Fruit fly (Drosophila melanogaster) whole organism, embryonic: ENCODE data around the gene ari-1.

Experiments
- Adf1 ChIP-seq: fragments of 200-800 bp; sonication (Bioruptor generic); IDR thresholded peaks from 2 replicates; pipeline ENCODE4 v1.3.6; 2022; ENCODE audit warnings: missing biosample characterization, missing genetic modification characterization
- Aef1 ChIP-seq: fragments of 200-800 bp; sonication (Bioruptor generic); IDR thresholded peaks from 3 replicates; pipeline ENCODE4 v1.3.6; 2022; ENCODE audit warnings: missing biosample characterization, missing genetic modification characterization
- Atf3 ChIP-seq: fragments of 200-800 bp; sonication (Bioruptor generic); optimal IDR thresholded peaks from 3 replicates; lab custom pipeline; 2016; ENCODE audit warnings: missing biosample characterization, missing genetic modification characterization
- CG11723 ChIP-seq: fragments of 200-800 bp; sonication (Bioruptor generic); optimal IDR thresholded peaks from 2 replicates; lab custom pipeline; 2017; ENCODE audit warnings: missing biosample characterization, mild to moderate bottlenecking, missing genetic modification characterization
- CG1233 ChIP-seq: fragments of 200-800 bp; sonication (Bioruptor generic); optimal IDR thresholded peaks from 4 replicates; lab custom pipeline; 2018; ENCODE audit warnings: missing biosample characterization, mild to moderate bottlenecking, missing genetic modification characterization
- CG16813 ChIP-seq: fragments of 200-800 bp; sonication (Bioruptor generic); IDR thresholded peaks from 3 replicates; pipeline ENCODE4 v1.3.6; 2022; ENCODE audit warnings: missing biosample characterization, missing genetic modification characterization; ENCODE audit not compliant: partially characterized antibody
- CG17361 ChIP-seq: fragments of 200-800 bp; sonication (Bioruptor generic); IDR thresholded peaks from 3 replicates; pipeline ENCODE4 v1.3.6; 2022; ENCODE audit warnings: missing biosample characterization, missing genetic modification characterization
- CG1832 ChIP-seq: fragments of 200-800 bp; sonication (Bioruptor generic); optimal IDR thresholded peaks from 2 replicates; lab custom pipeline; 2017; ENCODE audit warnings: missing biosample characterization, mild to moderate bottlenecking, missing genetic modification characterization, inconsistent platforms
- CG2129 ChIP-seq: fragments of 200-800 bp; sonication (Bioruptor generic); IDR thresholded peaks from 2 replicates; pipeline ENCODE4 v1.3.6; 2022; ENCODE audit warnings: missing biosample characterization, missing genetic modification characterization; ENCODE audit not compliant: partially characterized antibody
- CG2199 ChIP-seq: fragments of 200-800 bp; sonication (Bioruptor generic); IDR thresholded peaks from 3 replicates; pipeline ENCODE4 v1.3.6; 2022; ENCODE audit warnings: missing biosample characterization, missing genetic modification characterization
- CG2889 ChIP-seq: fragments of 200-800 bp; sonication (Bioruptor generic); IDR thresholded peaks from 3 replicates; pipeline ENCODE4 v1.3.6; 2022; ENCODE audit warnings: missing biosample characterization, missing genetic modification characterization
- CG31441 ChIP-seq: fragments of 200-800 bp; sonication (Bioruptor generic); IDR thresholded peaks from 2 replicates; pipeline ENCODE4 v1.3.6; 2022; ENCODE audit warnings: missing biosample characterization, missing genetic modification characterization
- CG3726 ChIP-seq: fragments of 200-800 bp; sonication (Bioruptor generic); IDR thresholded peaks from 3 replicates; pipeline ENCODE4, ENCODE4 v1.3.6; 2022; ENCODE audit warnings: missing biosample characterization, missing genetic modification characterization
- CG4360 ChIP-seq: fragments of 200-800 bp; sonication (Bioruptor generic); IDR thresholded peaks from 2 replicates; pipeline ENCODE4 v1.3.6; 2022; ENCODE audit warnings: missing biosample characterization, missing genetic modification characterization
- CG8359 ChIP-seq: fragments of 200-800 bp; sonication (Bioruptor generic); optimal IDR thresholded peaks from 2 replicates; lab custom pipeline; 2017; ENCODE audit warnings: missing biosample characterization, mild to moderate bottlenecking, missing genetic modification characterization, borderline replicate concordance
- CG9727 ChIP-seq: fragments of 200-800 bp; sonication (Bioruptor generic); optimal IDR thresholded peaks from 3 replicates; lab custom pipeline; 2017; ENCODE audit warnings: missing biosample characterization, mild to moderate bottlenecking, missing genetic modification characterization
- Camta ChIP-seq: fragments of 200-800 bp; sonication (Bioruptor generic); optimal IDR thresholded peaks from 2 replicates; lab custom pipeline; 2016; ENCODE audit warnings: missing biosample characterization, missing genetic modification characterization
- D19A ChIP-seq: fragments of 200-800 bp; optimal IDR thresholded peaks from 3 replicates; lab custom pipeline; 2019; ENCODE audit warnings: missing biosample characterization, mild to moderate bottlenecking, missing genetic modification characterization, moderate library complexity
- Ets65A ChIP-seq: fragments of 200-800 bp; sonication (Bioruptor generic); peaks from one replicate; lab custom pipeline; 2016; ENCODE audit warnings: missing biosample characterization, missing genetic modification characterization
- GATAe ChIP-seq: fragments of 200-800 bp; sonication (Bioruptor generic); conservative IDR thresholded peaks from 2 replicates; pipeline ENCODE4 v1.3.6; 2022; ENCODE audit warnings: missing biosample characterization, missing genetic modification characterization
- HHEX ChIP-seq: fragments of 200-800 bp; sonication (Bioruptor generic); optimal IDR thresholded peaks from 3 replicates; lab custom pipeline; 2017; ENCODE audit warnings: missing biosample characterization, mild to moderate bottlenecking, missing genetic modification characterization, missing genetic modification reagents
- Hr3 ChIP-seq: fragments of 200-800 bp; sonication (Bioruptor generic); optimal IDR thresholded peaks from 3 replicates; lab custom pipeline; 2016; ENCODE audit warnings: missing biosample characterization, missing genetic modification characterization
- Jarid2 ChIP-seq: fragments of 200-800 bp; sonication (Bioruptor generic); optimal IDR thresholded peaks from 3 replicates; lab custom pipeline; 2017; ENCODE audit warnings: mild to moderate bottlenecking, missing biosample characterization, missing genetic modification reagents, missing genetic modification characterization
- Opbp ChIP-seq: fragments of 200-800 bp; sonication (Bioruptor generic); IDR thresholded peaks from 3 replicates; pipeline ENCODE4 v1.3.6; 2022; ENCODE audit warnings: missing biosample characterization, missing genetic modification characterization; ENCODE audit not compliant: partially characterized antibody
- Poxn ChIP-seq: fragments of 200-800 bp; sonication (Bioruptor generic); IDR thresholded peaks from 2 replicates; pipeline ENCODE4 v1.3.6; 2022; ENCODE audit warnings: missing biosample characterization, missing genetic modification characterization
- Spps ChIP-seq: fragments of 200-800 bp; sonication (Bioruptor generic); optimal IDR thresholded peaks from 2 replicates; lab custom pipeline; 2018; ENCODE audit warnings: missing biosample characterization, mild to moderate bottlenecking, missing genetic modification characterization
- Tbp ChIP-seq: fragments of >200 bp; optimal IDR thresholded peaks from 2 replicates; lab custom pipeline; 2018; ENCODE audit warnings: missing biosample characterization, missing genetic modification characterization
- Xrp1 ChIP-seq: fragments of 200-800 bp; sonication (Bioruptor generic); IDR thresholded peaks from 2 replicates; pipeline ENCODE4 v1.3.6; 2022; ENCODE audit warnings: missing biosample characterization, missing genetic modification characterization
- ato ChIP-seq: fragments of 200-800 bp; sonication (Bioruptor generic); IDR thresholded peaks from 2 replicates; pipeline ENCODE4 v1.3.6; 2022; ENCODE audit warnings: missing biosample characterization, missing genetic modification characterization; ENCODE audit not compliant: partially characterized antibody
- cad ChIP-seq: fragments of >200 bp; optimal IDR thresholded peaks from 2 replicates; lab custom pipeline; 2017; ENCODE audit warnings: missing biosample characterization, missing genetic modification characterization
- cg ChIP-seq: fragments of 200-800 bp; sonication (Bioruptor generic); optimal IDR thresholded peaks from 3 replicates; lab custom pipeline; 2019; ENCODE audit warnings: missing biosample characterization, mild to moderate bottlenecking, missing genetic modification characterization, moderate library complexity
- crol ChIP-seq: fragments of 200-800 bp; sonication (Bioruptor generic); IDR thresholded peaks from 2 replicates; pipeline ENCODE4 v1.3.6; 2022; ENCODE audit warnings: missing biosample characterization, missing genetic modification characterization
- eve ChIP-seq, 2 experiments: fragments of >200 bp; optimal IDR thresholded peaks; 2 replicates each; lab custom pipeline; 2017; ENCODE audit warnings: missing biosample characterization in 2 of 2, missing genetic modification characterization in 2 of 2
- fu2 ChIP-seq: fragments of 200-800 bp; sonication (Bioruptor generic); optimal IDR thresholded peaks from 2 replicates; lab custom pipeline; 2016; ENCODE audit warnings: missing biosample characterization, missing genetic modification characterization
- her ChIP-seq: fragments of 200-800 bp; sonication (Bioruptor generic); optimal IDR thresholded peaks from 2 replicates; lab custom pipeline; 2016; ENCODE audit warnings: missing biosample characterization, missing genetic modification characterization
- hkb ChIP-seq, 2 experiments: fragments of 200-800 bp in 1 of 2; fragments of >200 bp in 1 of 2; sonication (Bioruptor generic) in 1 of 2; IDR thresholded peaks in 1 of 2; optimal IDR thresholded peaks in 1 of 2; 2 replicates each; pipeline versions ENCODE4 v1.3.6 to Lab custom; 2017 to 2022; ENCODE audit warnings: missing biosample characterization in 1 of 2, missing genetic modification characterization in 1 of 2
- lola ChIP-seq, 3 experiments: fragments of >200 bp in 2 of 3; fragments of 200-800 bp in 1 of 3; sonication (Bioruptor generic) in 1 of 3; optimal IDR thresholded peaks; 2 replicates each; lab custom pipeline; 2017 to 2019; ENCODE audit warnings: missing biosample characterization in 3 of 3, missing genetic modification characterization in 3 of 3, mild to moderate bottlenecking in 1 of 3, moderate library complexity in 1 of 3
- row ChIP-seq: fragments of 200-800 bp; sonication (Bioruptor generic); IDR thresholded peaks from 3 replicates; pipeline ENCODE4 v1.3.6; 2022; ENCODE audit warnings: missing biosample characterization, missing genetic modification characterization
- ttk ChIP-seq: fragments of 200-800 bp; sonication (Bioruptor generic); IDR thresholded peaks from 2 replicates; pipeline ENCODE4 v2.1.2; 2022; ENCODE audit warnings: missing biosample characterization, missing genetic modification characterization
- vfl ChIP-seq: fragments of 200-800 bp; sonication (Bioruptor generic); optimal IDR thresholded peaks from 2 replicates; lab custom pipeline; 2016; ENCODE audit warnings: missing biosample characterization, missing genetic modification characterization
- zen ChIP-seq: fragments of 200-800 bp; sonication (Bioruptor generic); optimal IDR thresholded peaks from 3 replicates; lab custom pipeline; 2018; ENCODE audit warnings: missing biosample characterization, mild to moderate bottlenecking, missing genetic modification characterization, moderate library complexity
- zfh1 ChIP-seq: fragments of 200-800 bp; sonication (Bioruptor generic); IDR thresholded peaks from 3 replicates; pipeline ENCODE4 v1.3.6; 2022; ENCODE audit warnings: missing biosample characterization, missing genetic modification characterization

ari-1 gene

dm6 chrX:18084614-18085469, 52.7 kb downstream of the ari-1 start (continued):
- peak; percentile 24 for TF ChIP-seq her (GFP tag; lab: Kevin White, UChicago)
- no peak for TF ChIP-seq Camta (GFP tag; lab: Kevin White, UChicago)
- no peak for TF ChIP-seq Xrp1 (GFP tag; lab: Robert Waterston, UW)
- no peak for TF ChIP-seq Tbp (GFP tag; lab: Kevin White, UChicago)
- 0 out of 3 replicates have a peak, but pooled peaks have one; percentile 13 for TF ChIP-seq CG17361 (GFP tag; lab: Robert Waterston, UW)
- TF ChIP-seq ato (GFP tag; lab: Robert Waterston, UW): no peak
- peak; percentile 32; the same call in 1 of the 2 replicates for TF ChIP-seq Adf1 (GFP tag; lab: Robert Waterston, UW)
- TF ChIP-seq Spps: no peak
- TF ChIP-seq CG4360 (GFP tag; lab: Robert Waterston, UW): peak; percentile 66; the same call in 1 of the 2 replicates
- TF ChIP-seq Hr3 (GFP tag; lab: Kevin White, UChicago): no peak
- 0 out of 3 replicates have a peak, but pooled peaks have one; percentile 7 for TF ChIP-seq Opbp (GFP tag; lab: Robert Waterston, UW)
- peak; percentile 11; the same call in 1 of the 3 replicates for TF ChIP-seq CG2199 (GFP tag; lab: Robert Waterston, UW)
- peak; percentile 15; the same call in 1 of the 3 replicates for TF ChIP-seq zfh1 (GFP tag; lab: Robert Waterston, UW)
- TF ChIP-seq ttk (GFP tag; lab: Robert Waterston, UW): no peak
- TF ChIP-seq CG1233 (GFP tag; lab: Kevin White, UChicago): no peak
- TF ChIP-seq hkb (optimal IDR thresholded peaks at IDR 0.05; lab: Kevin White, UChicago): no peak
- TF ChIP-seq hkb (GFP tag; IDR thresholded peaks at IDR 0.05; lab: Robert Waterston, UW): 0 out of 2 replicates have a peak, but pooled peaks have one; percentile 27
- peak; percentile 80 for TF ChIP-seq crol (GFP tag; lab: Robert Waterston, UW)
- TF ChIP-seq cg (GFP tag; lab: Kevin White, UChicago): peak; percentile 26
- TF ChIP-seq zen: no peak
- no peak for TF ChIP-seq CG3726 (GFP tag; lab: Robert Waterston, UW)
- TF ChIP-seq CG1832: no peak
- peak; percentile 22 for TF ChIP-seq Ets65A (GFP tag; lab: Kevin White, UChicago)
- peak; percentile 15; the same call in 1 of the 3 replicates for TF ChIP-seq CG16813 (GFP tag; lab: Robert Waterston, UW)
- TF ChIP-seq CG2889 (GFP tag; lab: Robert Waterston, UW): no peak
- TF ChIP-seq row (GFP tag; lab: Robert Waterston, UW): 0 out of 3 replicates have a peak, but pooled peaks have one; percentile 12
- TF ChIP-seq fu2 (GFP tag; lab: Kevin White, UChicago): no peak
- no peak for TF ChIP-seq CG31441 (GFP tag; lab: Robert Waterston, UW)
- no peak; the same call in 2 of the 3 replicates for TF ChIP-seq Aef1 (GFP tag; lab: Robert Waterston, UW)
- TF ChIP-seq eve (GFP tag; optimal IDR thresholded peaks at IDR 0.05; lab: Kevin White, UChicago): no peak
- TF ChIP-seq CG8359 (GFP tag; lab: Kevin White, UChicago): no peak
- no peak for TF ChIP-seq CG9727 (GFP tag; lab: Kevin White, UChicago)
- no peak for TF ChIP-seq CG2129 (GFP tag; lab: Robert Waterston, UW)
- TF ChIP-seq vfl: no peak
- TF ChIP-seq Jarid2 (GFP tag; lab: Kevin White, UChicago): peak; percentile 50
- TF ChIP-seq cad (GFP tag; lab: Kevin White, UChicago): no peak
- no peak for TF ChIP-seq GATAe (GFP tag; lab: Robert Waterston, UW)
- TF ChIP-seq lola (GFP tag; optimal IDR thresholded peaks at IDR 0.05; lab: Kevin White, UChicago): no peak
- TF ChIP-seq D19A (tag; lab: Kevin White, UChicago): peak; percentile 86
- TF ChIP-seq Poxn (GFP tag; lab: Robert Waterston, UW): no peak
- TF ChIP-seq HHEX: no peak
- no peak for TF ChIP-seq Atf3 (GFP tag; lab: Kevin White, UChicago)
- TF ChIP-seq CG11723 (GFP tag; lab: Kevin White, UChicago): no peak
